Worm (Caenorhabditis elegans): ENCODE measurements around the gene srh-159.

srh-159 gene

DNA sequence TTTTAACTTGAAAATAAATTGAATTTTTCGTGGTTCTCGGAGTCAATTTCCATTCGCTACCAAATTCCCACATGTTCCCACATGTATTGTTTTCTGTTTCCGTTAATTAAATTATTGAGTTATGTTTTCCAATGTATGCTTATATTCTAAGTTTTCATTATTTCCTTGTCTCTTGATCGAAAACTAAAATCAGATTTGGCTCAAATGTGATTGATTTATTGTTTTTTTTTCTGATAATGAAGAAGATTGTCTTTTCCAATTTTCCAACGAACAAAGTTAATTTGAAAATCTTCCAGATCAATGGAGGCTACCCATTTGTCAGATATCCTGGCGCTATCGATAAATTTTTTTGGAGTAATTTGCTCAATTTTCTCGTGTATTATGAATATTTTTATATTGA, 8.4 kb upstream of the srh-159 start, which contains the start of gene srbc-25:
srbc-25 (plus strand) TSS at position 301 of the 400 bp plus-strand sequence.
- TF ChIP-seq sma-3 (GFP tag; optimal IDR thresholded peaks at IDR 0.05) (no peak), lin-13 (GFP tag; optimal IDR thresholded peaks at IDR 0.05) (no peak), alr-1 (tag; optimal IDR thresholded peaks at IDR 0.05) (no peak), nhr-23 (tag; optimal IDR thresholded peaks at IDR 0.05) (no peak), dmd-4 (tag; optimal IDR thresholded peaks at IDR 0.05) (no peak), nhr-237 (tag; optimal IDR thresholded peaks at IDR 0.05) (no peak), snpc-4 (tag; optimal IDR thresholded peaks at IDR 0.05) (no peak), peb-1 (tag; optimal IDR thresholded peaks at IDR 0.05) (no peak), elt-3 (tag; optimal IDR thresholded peaks at IDR 0.05) (no peak), aly-2 (tag; optimal IDR thresholded peaks at IDR 0.05) (no peak), blmp-1 (tag; optimal IDR thresholded peaks at IDR 0.05; ENCODE audit: insufficient read depth) (no peak), R02D3.7 (tag; optimal IDR thresholded peaks at IDR 0.05) (no peak), ZK546.5 (tag; optimal IDR thresholded peaks at IDR 0.05) (no peak), nhr-11 (tag; optimal IDR thresholded peaks at IDR 0.05) (no peak), unc-62 (GFP tag; optimal IDR thresholded peaks at IDR 0.05) (no peak), Y55F3AM.14 (GFP tag; optimal IDR thresholded peaks at IDR 0.05) (no peak)

DNA sequence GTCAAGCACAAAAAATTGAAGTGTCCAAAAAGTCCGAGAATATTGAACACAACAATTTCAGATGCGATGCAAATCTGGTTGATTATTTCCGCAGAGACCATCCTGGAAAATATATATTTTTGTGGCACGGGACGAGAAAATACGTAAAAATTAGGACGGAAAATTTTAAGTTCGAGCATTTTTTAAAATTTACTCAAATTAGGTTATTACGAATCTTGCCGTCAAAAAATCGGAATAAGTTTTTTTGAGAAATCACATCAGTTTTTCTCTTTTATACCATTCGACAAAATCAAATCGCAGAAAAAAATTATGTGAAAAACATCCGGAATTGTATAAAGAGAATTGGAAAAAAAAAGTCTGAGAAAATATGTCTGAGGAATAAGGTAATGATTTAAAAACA, 4.2 kb upstream of the srh-159 start, which contains the start of gene srsx-1:
srsx-1 (minus strand) TSS at position 101 of the 400 bp plus-strand sequence.
- TF ChIP-seq unc-62 (GFP tag; optimal IDR thresholded peaks at IDR 0.05), result no peak

DNA sequence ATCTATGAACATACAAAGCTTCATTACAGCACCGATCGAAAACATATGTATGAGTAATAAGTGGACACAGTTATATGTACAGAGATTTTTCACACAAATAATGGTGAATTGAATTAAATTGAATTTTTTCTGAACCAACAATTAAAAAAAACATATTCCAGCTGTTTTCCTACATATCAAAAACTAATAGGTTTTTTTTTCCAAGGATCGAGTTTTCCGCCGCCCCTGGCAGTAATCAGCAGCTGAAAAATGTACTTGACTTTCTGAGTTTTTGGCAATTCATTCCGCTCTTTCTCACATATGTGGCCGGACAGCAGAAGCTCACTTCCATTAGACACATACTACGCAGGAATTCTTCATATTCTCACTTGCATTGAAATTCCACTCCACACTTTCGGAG, 3.7 kb upstream of the srh-159 start, which contains the start of gene srh-174:
srh-174 (plus strand) TSS at position 301 of the 400 bp plus-strand sequence.
- TF ChIP-seq ama-1 (optimal IDR thresholded peaks at IDR 0.05) (no peak), zag-1 (tag; optimal IDR thresholded peaks at IDR 0.05) (no peak), nhr-77 (tag; optimal IDR thresholded peaks at IDR 0.05) (no peak), snpc-4 (tag; optimal IDR thresholded peaks at IDR 0.05) (no peak), nhr-21 (tag; optimal IDR thresholded peaks at IDR 0.05) (no peak), fos-1 (tag; optimal IDR thresholded peaks at IDR 0.05) (no peak), sem-4 (tag; optimal IDR thresholded peaks at IDR 0.05) (no peak), nhr-25 (tag; optimal IDR thresholded peaks at IDR 0.05) (no peak), skn-1 (tag; optimal IDR thresholded peaks at IDR 0.05) (no peak), egl-27 (tag; optimal IDR thresholded peaks at IDR 0.05) (no peak), nhr-10 (tag; optimal IDR thresholded peaks at IDR 0.05) (no peak), Y55F3AM.14 (GFP tag; optimal IDR thresholded peaks at IDR 0.05) (no peak), lin-39 (tag; optimal IDR thresholded peaks at IDR 0.05) (no peak), nhr-129 (tag; optimal IDR thresholded peaks at IDR 0.05) (no peak), aly-2 (tag; optimal IDR thresholded peaks at IDR 0.05) (no peak), C34F6.9 (tag; optimal IDR thresholded peaks at IDR 0.05) (no peak), nhr-237 (tag; optimal IDR thresholded peaks at IDR 0.05) (no peak), mdl-1 (tag; optimal IDR thresholded peaks at IDR 0.05) (no peak), lin-13 (GFP tag; optimal IDR thresholded peaks at IDR 0.05) (no peak)

DNA sequence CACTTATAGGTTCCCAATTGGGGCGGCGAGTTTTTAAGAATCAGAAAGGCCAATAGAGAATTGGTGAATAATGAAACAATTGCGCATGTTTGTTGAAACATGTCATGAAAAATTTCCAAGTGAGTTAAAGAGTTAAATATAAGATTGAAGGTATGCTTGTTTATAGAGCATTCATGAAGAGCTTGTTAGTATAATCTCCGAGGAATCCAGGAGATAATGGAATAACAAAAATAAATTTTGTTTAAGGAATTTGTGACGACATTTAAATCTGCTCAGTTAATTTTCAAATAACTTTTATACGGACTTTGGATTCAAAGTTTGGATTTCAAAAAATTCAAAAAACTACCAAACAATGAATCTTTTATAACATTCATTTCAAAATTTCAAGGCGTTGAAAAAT, 8.3 kb downstream of the srh-159 start, which contains the start of gene str-199:
str-199 (minus strand) TSS at position 101 of the 400 bp plus-strand sequence.
- no peak for TF ChIP-seq sma-9 (GFP tag; optimal IDR thresholded peaks at IDR 0.05)
- no peak for TF ChIP-seq sma-9 (tag; optimal IDR thresholded peaks at IDR 0.05)
- TF ChIP-seq nhr-77 (tag; optimal IDR thresholded peaks at IDR 0.05), result no peak

- TF ChIP-seq ZK546.5 (tag; optimal IDR thresholded peaks at IDR 0.05) (no peak), nhr-11 (tag; optimal IDR thresholded peaks at IDR 0.05) (no peak), nhr-12 (tag; optimal IDR thresholded peaks at IDR 0.05) (no peak), egl-27 (tag; optimal IDR thresholded peaks at IDR 0.05) (no peak), ama-1 (optimal IDR thresholded peaks at IDR 0.05) (no peak), mbf-1 (tag; optimal IDR thresholded peaks at IDR 0.05) (no peak), gmeb-1 (tag; optimal IDR thresholded peaks at IDR 0.05) (no peak)
Observed at ce11 chrV:17192238-17192637, 10.1 kb downstream of the srh-159 start, which contains the start of gene srz-47. Gene srz-47 (minus strand): TSS chrV:17192338.

ce11 chrV:17198926-17199325, 16.8 kb downstream of the srh-159 start, which contains the start of gene srz-96:
Gene srz-96 (plus strand): TSS chrV:17199226.
- TF ChIP-seq unc-55 (GFP tag; optimal IDR thresholded peaks at IDR 0.05), result no peak
- TF ChIP-seq unc-62 (GFP tag; optimal IDR thresholded peaks at IDR 0.05), result no peak
- TF ChIP-seq ceh-16 (tag; optimal IDR thresholded peaks at IDR 0.05), result no peak
- TF ChIP-seq lin-11 (tag; optimal IDR thresholded peaks at IDR 0.05), result no peak
- no peak for TF ChIP-seq nhr-23 (tag; optimal IDR thresholded peaks at IDR 0.05)
- TF ChIP-seq gmeb-1 (tag; optimal IDR thresholded peaks at IDR 0.05), result no peak
- TF ChIP-seq sem-4 (tag; optimal IDR thresholded peaks at IDR 0.05), result no peak
- no peak for TF ChIP-seq nhr-25 (tag; optimal IDR thresholded peaks at IDR 0.05)
- no peak for TF ChIP-seq nhr-11 (tag; optimal IDR thresholded peaks at IDR 0.05)
- TF ChIP-seq zag-1 (tag; optimal IDR thresholded peaks at IDR 0.05), result no peak
- TF ChIP-seq nhr-10 (tag; optimal IDR thresholded peaks at IDR 0.05), result no peak
- TF ChIP-seq Y55F3AM.14 (GFP tag; optimal IDR thresholded peaks at IDR 0.05), result no peak

Measured in whole organism, L2 larva.